Worm (Caenorhabditis elegans) whole organism, L4 larva: ENCODE measurements around the gene nspe-2.

Experiments
- F10B5.3 ChIP-seq: sonication (generic microtip); optimal IDR thresholded peaks from 2 replicates; lab custom pipeline; 2016; ENCODE audit warnings: mild to moderate bottlenecking, missing genetic modification characterization, missing compliant biosample characterization
- F26F4.8 ChIP-seq: fragments of 200-800 bp; sonication (Bioruptor generic); conservative IDR thresholded peaks from 2 replicates; pipeline ENCODE4 v1.3.6; 2022; ENCODE audit warnings: missing genetic modification characterization, missing compliant biosample characterization
- T20F7.1 ChIP-seq: fragments of 200-800 bp; sonication (Bioruptor generic); optimal IDR thresholded peaks from 2 replicates; lab custom pipeline; 2018; ENCODE audit warnings: mild to moderate bottlenecking, missing genetic modification characterization, missing compliant biosample characterization
- T26A8.4 ChIP-seq: fragments of 200-800 bp; sonication (Bioruptor generic); IDR thresholded peaks from 2 replicates; pipeline ENCODE4 v1.3.6; 2022; ENCODE audit warnings: missing genetic modification characterization, missing compliant biosample characterization
- Y105C5A.15 ChIP-seq: fragments of 200-800 bp; sonication (Bioruptor generic); IDR thresholded peaks from 2 replicates; pipeline ENCODE4 v1.3.6; 2022; ENCODE audit warnings: missing genetic modification characterization, missing compliant biosample characterization
- Y48G9A.11 ChIP-seq: fragments of 200-800 bp; sonication (Bioruptor generic); IDR thresholded peaks from 2 replicates; pipeline ENCODE4 v1.3.6; 2022; ENCODE audit warnings: missing genetic modification reagents, missing genetic modification characterization, missing compliant biosample characterization
- Y75B8A.6 ChIP-seq: fragments of 200-800 bp; sonication (Bioruptor generic); IDR thresholded peaks from 2 replicates; pipeline ENCODE4 v1.3.6; 2022; ENCODE audit warnings: missing genetic modification reagents, missing genetic modification characterization, missing compliant biosample characterization
- ZK546.5 ChIP-seq, 2 experiments: sonication (generic microtip); optimal IDR thresholded peaks; 2 replicates each; lab custom pipeline; 2017; ENCODE audit warnings: missing biosample characterization in 2 of 2, missing genetic modification characterization in 2 of 2
- aha-1 ChIP-seq: fragments of 150-350 bp; peaks from one replicate; lab custom pipeline; 2014; ENCODE audit warnings: missing biosample characterization, missing genetic modification characterization
- aly-2 ChIP-seq: sonication (generic microtip); optimal IDR thresholded peaks from 2 replicates; lab custom pipeline; 2018; ENCODE audit warnings: missing biosample characterization, missing genetic modification characterization
- ceh-20 ChIP-seq: fragments of 200-800 bp; sonication (Bioruptor generic); IDR thresholded peaks from 2 replicates; pipeline ENCODE4 v1.3.6; 2022; ENCODE audit warnings: missing genetic modification reagents, missing genetic modification characterization, missing compliant biosample characterization
- ceh-28 ChIP-seq: fragments of 150-350 bp; optimal IDR thresholded peaks from 2 replicates; lab custom pipeline; 2014; ENCODE audit warnings: missing biosample characterization, missing genetic modification reagents, missing genetic modification characterization
- ceh-32 ChIP-seq: sonication (generic microtip); optimal IDR thresholded peaks from 2 replicates; lab custom pipeline; 2016; ENCODE audit warnings: mild to moderate bottlenecking, missing genetic modification characterization, missing compliant biosample characterization; ENCODE audit not compliant: poor library complexity
- cey-2 ChIP-seq: sonication (generic microtip); optimal IDR thresholded peaks from 3 replicates; lab custom pipeline; 2017; ENCODE audit warnings: missing genetic modification characterization, mild to moderate bottlenecking, missing compliant biosample characterization, antibody characterized with exemption, borderline replicate concordance; ENCODE audit not compliant: insufficient read depth
- daf-16 ChIP-seq, 3 experiments: sonication (generic microtip); optimal IDR thresholded peaks; 2 replicates each; lab custom pipeline; 2016 to 2017; ENCODE audit warnings: missing genetic modification characterization in 3 of 3, missing genetic modification reagents in 3 of 3, mild to moderate bottlenecking in 2 of 3, missing compliant biosample characterization in 2 of 3, missing biosample characterization in 1 of 3, moderate library complexity in 1 of 3
- daf-19 ChIP-seq: fragments of 200-800 bp; sonication (Bioruptor generic); conservative IDR thresholded peaks from 2 replicates; pipeline ENCODE4 v1.3.6; 2022; ENCODE audit warnings: missing genetic modification characterization, missing compliant biosample characterization
- daf-8 ChIP-seq: fragments of 200-800 bp; sonication (Bioruptor generic); IDR thresholded peaks from 2 replicates; pipeline ENCODE4 v1.3.6; 2022; ENCODE audit warnings: missing genetic modification characterization, missing compliant biosample characterization
- dpl-1 ChIP-seq: fragments of 150-350 bp; optimal IDR thresholded peaks from 2 replicates; lab custom pipeline; 2014; ENCODE audit warnings: missing biosample characterization, missing genetic modification reagents, missing genetic modification characterization
- duxl-1 ChIP-seq: sonication (generic microtip); optimal IDR thresholded peaks from 2 replicates; lab custom pipeline; 2016; ENCODE audit warnings: mild to moderate bottlenecking, missing genetic modification characterization, moderate library complexity, missing compliant biosample characterization; ENCODE audit not compliant: poor library complexity
- egl-43 ChIP-seq: fragments of 200-800 bp; sonication (Bioruptor generic); IDR thresholded peaks from 2 replicates; pipeline ENCODE4 v1.3.6; 2022; ENCODE audit warnings: missing genetic modification reagents, missing genetic modification characterization, missing compliant biosample characterization
- fkh-10 ChIP-seq: fragments of 150-350 bp; optimal IDR thresholded peaks from 2 replicates; lab custom pipeline; 2014; ENCODE audit warnings: missing biosample characterization, missing genetic modification reagents, missing genetic modification characterization
- gei-8 ChIP-seq: fragments of 200-800 bp; sonication (Bioruptor generic); optimal IDR thresholded peaks from 2 replicates; lab custom pipeline; 2018; ENCODE audit warnings: mild to moderate bottlenecking, missing genetic modification characterization, missing compliant biosample characterization
- hif-1 ChIP-seq, 2 experiments: sonication (generic microtip); optimal IDR thresholded peaks; 2 replicates each; lab custom pipeline; 2016 to 2017; ENCODE audit warnings: missing compliant biosample characterization in 2 of 2, missing genetic modification characterization in 2 of 2, missing genetic modification reagents in 2 of 2, missing genotype in 2 of 2, mild to moderate bottlenecking in 1 of 2
- hmg-1.1 ChIP-seq: fragments of 200-800 bp; sonication (Bioruptor generic); IDR thresholded peaks from 2 replicates; pipeline ENCODE4 v1.3.6; 2022; ENCODE audit warnings: missing genetic modification reagents, missing genetic modification characterization, missing compliant biosample characterization
- jun-1 ChIP-seq: fragments of 150-350 bp; optimal IDR thresholded peaks from 2 replicates; lab custom pipeline; 2014; ENCODE audit warnings: missing biosample characterization, missing genetic modification reagents, missing genetic modification characterization
- lim-7 ChIP-seq: fragments of 200-800 bp; sonication (Bioruptor generic); IDR thresholded peaks from 2 replicates; pipeline ENCODE4 v1.3.6; 2022; ENCODE audit warnings: missing genetic modification characterization, missing compliant biosample characterization
- lin-38 ChIP-seq: fragments of 200-800 bp; sonication (Bioruptor generic); IDR thresholded peaks from 2 replicates; pipeline ENCODE4 v1.3.6; 2022; ENCODE audit warnings: missing genetic modification reagents, missing genetic modification characterization, missing compliant biosample characterization
- lin-39 ChIP-seq: fragments of 150-350 bp; optimal IDR thresholded peaks from 2 replicates; lab custom pipeline; 2014; ENCODE audit warnings: missing biosample characterization, missing genetic modification reagents, missing genetic modification characterization
- mes-2 ChIP-seq: sonication (generic microtip); optimal IDR thresholded peaks from 2 replicates; lab custom pipeline; 2016; ENCODE audit warnings: missing genotype, mild to moderate bottlenecking, missing genetic modification characterization, missing compliant biosample characterization; ENCODE audit not compliant: poor library complexity, severe bottlenecking
- mxl-2 ChIP-seq: fragments of 200-800 bp; sonication (Bioruptor generic); conservative IDR thresholded peaks from 2 replicates; pipeline ENCODE4 v1.3.6; 2022; ENCODE audit warnings: missing genetic modification reagents, missing genetic modification characterization, missing compliant biosample characterization
- nhr-10 ChIP-seq: fragments of 150-350 bp; optimal IDR thresholded peaks from 2 replicates; lab custom pipeline; 2014; ENCODE audit warnings: missing biosample characterization, missing genetic modification characterization
- nhr-102 ChIP-seq: sonication (generic microtip); optimal IDR thresholded peaks from 2 replicates; lab custom pipeline; 2016; ENCODE audit warnings: mild to moderate bottlenecking, missing genetic modification characterization, moderate library complexity, missing compliant biosample characterization
- nhr-111 ChIP-seq: fragments of 200-800 bp; sonication (Bioruptor generic); optimal IDR thresholded peaks from 2 replicates; lab custom pipeline; 2018; ENCODE audit warnings: mild to moderate bottlenecking, missing genetic modification characterization, missing compliant biosample characterization
- nhr-237 ChIP-seq: sonication (generic microtip); optimal IDR thresholded peaks from 2 replicates; lab custom pipeline; 2017; ENCODE audit warnings: missing biosample characterization, missing genetic modification characterization
- nhr-41 ChIP-seq: fragments of 200-800 bp; sonication (Bioruptor generic); IDR thresholded peaks from 2 replicates; pipeline ENCODE4 v1.3.6; 2022; ENCODE audit warnings: missing genetic modification reagents, missing genetic modification characterization, missing compliant biosample characterization
- nhr-48 ChIP-seq: sonication (generic microtip); optimal IDR thresholded peaks from 2 replicates; lab custom pipeline; 2016; ENCODE audit warnings: mild to moderate bottlenecking, missing genetic modification characterization, missing compliant biosample characterization
- nhr-6 ChIP-seq: fragments of 150-350 bp; optimal IDR thresholded peaks from 2 replicates; lab custom pipeline; 2014; ENCODE audit warnings: missing biosample characterization, missing genetic modification characterization
- nhr-76 ChIP-seq: fragments of 150-350 bp; optimal IDR thresholded peaks from 2 replicates; lab custom pipeline; 2014; ENCODE audit warnings: missing biosample characterization, missing genetic modification characterization
- nhr-77 ChIP-seq: fragments of 150-350 bp; optimal IDR thresholded peaks from 2 replicates; lab custom pipeline; 2014; ENCODE audit warnings: missing biosample characterization, missing genetic modification characterization
- pha-4 ChIP-seq, 2 experiments: fragments of 150-350 bp in 1 of 2; fragments of 200-800 bp in 1 of 2; sonication (Bioruptor generic) in 1 of 2; IDR thresholded peaks in 1 of 2; optimal IDR thresholded peaks in 1 of 2; 2 replicates each; pipeline versions ENCODE4 v1.3.6 to Lab custom; 2014 to 2022; ENCODE audit warnings: missing genetic modification characterization in 2 of 2, missing genetic modification reagents in 2 of 2, missing biosample characterization in 1 of 2, missing compliant biosample characterization in 1 of 2
- sdz-12 ChIP-seq: fragments of 200-800 bp; sonication (Bioruptor generic); optimal IDR thresholded peaks from 2 replicates; lab custom pipeline; 2018; ENCODE audit warnings: mild to moderate bottlenecking, missing genetic modification characterization, missing compliant biosample characterization
- set-16 ChIP-seq: fragments of 200-800 bp; sonication (Bioruptor generic); IDR thresholded peaks from 2 replicates; pipeline ENCODE4 v1.3.6; 2022; ENCODE audit warnings: missing genetic modification reagents, missing genetic modification characterization, missing compliant biosample characterization
- snpc-4 ChIP-seq: fragments of 150-350 bp; optimal IDR thresholded peaks from 2 replicates; lab custom pipeline; 2014; ENCODE audit warnings: missing biosample characterization, missing genetic modification characterization
- spr-1 ChIP-seq: sonication (generic microtip); optimal IDR thresholded peaks from 2 replicates; lab custom pipeline; 2016; ENCODE audit warnings: mild to moderate bottlenecking, missing genetic modification characterization, missing compliant biosample characterization
- unc-39 ChIP-seq: sonication (generic microtip); optimal IDR thresholded peaks from 2 replicates; lab custom pipeline; 2017; ENCODE audit warnings: missing biosample characterization, missing genetic modification characterization
- unc-62 ChIP-seq, 3 experiments: fragments of 150-350 bp in 1 of 3; sonication (generic microtip); optimal IDR thresholded peaks in 2 of 3; peaks in 1 of 3; 1 replicate in 1 of 3; 2 replicates in 2 of 3; lab custom pipeline; 2014 to 2017; ENCODE audit warnings: missing biosample characterization in 3 of 3, missing genetic modification characterization in 3 of 3, missing genetic modification reagents in 3 of 3, missing genotype in 1 of 3
- vab-7 ChIP-seq: fragments of 200-800 bp; sonication (Bioruptor generic); IDR thresholded peaks from 2 replicates; pipeline ENCODE4 v1.3.6; 2022; ENCODE audit warnings: missing genetic modification reagents, missing genetic modification characterization, missing compliant biosample characterization
- zip-2 ChIP-seq: fragments of 150-350 bp; optimal IDR thresholded peaks from 2 replicates; lab custom pipeline; 2014; ENCODE audit warnings: missing biosample characterization, missing genetic modification characterization
- ztf-11 ChIP-seq: fragments of 150-350 bp; optimal IDR thresholded peaks from 2 replicates; lab custom pipeline; 2014; ENCODE audit warnings: missing biosample characterization, missing genetic modification characterization
- ztf-7 ChIP-seq: fragments of 150-350 bp; optimal IDR thresholded peaks from 2 replicates; lab custom pipeline; 2014; ENCODE audit warnings: missing biosample characterization, missing genetic modification characterization

The nspe-2 gene

DNA sequence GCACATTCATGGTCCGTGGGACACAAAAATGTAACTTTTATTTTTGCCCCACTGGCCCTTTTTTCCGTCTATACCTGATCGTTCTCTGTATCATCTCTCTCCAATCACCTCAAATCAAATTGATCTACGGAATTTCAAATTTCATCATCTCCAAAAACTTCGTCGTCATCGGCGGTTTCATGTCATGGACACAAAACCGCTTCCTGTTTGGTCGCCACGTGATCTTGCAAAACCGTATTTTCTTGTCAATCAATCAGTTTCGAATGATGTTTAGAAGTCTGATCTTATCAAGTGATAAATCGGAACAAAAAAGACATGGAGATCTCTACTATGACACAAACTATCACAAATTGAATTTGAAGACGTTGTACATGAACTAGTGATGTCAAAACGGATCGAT, 6.5 kb upstream of the nspe-2 start:
- TF ChIP-seq zip-2 (tag; lab: Kevin White, UChicago) (no peak), unc-62 (GFP tag; optimal IDR thresholded peaks at IDR 0.05 in 1 of 2; lab: Kevin White, UChicago) (peak in 1 of 2 experiments; percentile 97), unc-62 (tag; optimal IDR thresholded peaks at IDR 0.05; lab: Kevin White, UChicago) (no peak), T20F7.1 (GFP tag; lab: Kevin White, UChicago) (no peak), ceh-28 (tag; lab: Kevin White, UChicago) (no peak), ZK546.5 (tag; optimal IDR thresholded peaks at IDR 0.05; lab: Kevin White, UChicago) (no peak), nhr-6 (tag; lab: Kevin White, UChicago) (no peak), jun-1 (tag; lab: Kevin White, UChicago) (no peak), lin-39 (no peak), aha-1 (tag; lab: Kevin White, UChicago) (peak; percentile 66), ztf-7 (no peak), F10B5.3 (tag; lab: Kevin White, UChicago) (no peak), nhr-76 (peak; percentile 41), snpc-4 (no peak), aly-2 (tag; lab: Kevin White, UChicago) (no peak), daf-16 (GFP tag; optimal IDR thresholded peaks at IDR 0.05; lab: Kevin White, UChicago) (no peak), daf-16 (tag; optimal IDR thresholded peaks at IDR 0.05; lab: Kevin White, UChicago) (no peak), duxl-1 (tag; lab: Kevin White, UChicago) (no peak), pha-4 (GFP tag; IDR thresholded peaks at IDR 0.05; lab: Robert Waterston, UW) (no peak), pha-4 (tag; optimal IDR thresholded peaks at IDR 0.05; lab: Kevin White, UChicago) (no peak), ztf-11 (tag; lab: Kevin White, UChicago) (no peak), daf-19 (GFP tag; lab: Robert Waterston, UW) (no peak), nhr-102 (tag; lab: Kevin White, UChicago) (no peak), nhr-41 (GFP tag; lab: Robert Waterston, UW) (no peak), dpl-1 (GFP tag; lab: Kevin White, UChicago) (no peak), unc-39 (no peak), mxl-2 (GFP tag; lab: Robert Waterston, UW) (no peak), F26F4.8 (GFP tag; lab: Robert Waterston, UW) (no peak), Y75B8A.6 (GFP tag; lab: Robert Waterston, UW) (no peak), T26A8.4 (GFP tag; lab: Robert Waterston, UW) (no peak), nhr-48 (tag; lab: Kevin White, UChicago) (peak; percentile 70), set-16 (GFP tag; lab: Robert Waterston, UW) (no peak), Y48G9A.11 (GFP tag; lab: Robert Waterston, UW) (no peak), nhr-111 (no peak), gei-8 (GFP tag; lab: Kevin White, UChicago) (no peak), hmg-1.1 (no peak), nhr-237 (tag; lab: Kevin White, UChicago) (no peak), lin-38 (GFP tag; lab: Robert Waterston, UW) (no peak), lim-7 (GFP tag; lab: Robert Waterston, UW) (no peak), ceh-32 (tag; lab: Kevin White, UChicago) (no peak), ceh-20 (GFP tag; lab: Robert Waterston, UW) (0 out of 2 replicates have a peak, but pooled peaks have one; percentile 19), Y105C5A.15 (GFP tag; lab: Robert Waterston, UW) (no peak), cey-2 (peak; percentile 79), fkh-10 (GFP tag; lab: Kevin White, UChicago) (no peak), vab-7 (GFP tag; lab: Robert Waterston, UW) (no peak), hif-1 (tag; optimal IDR thresholded peaks at IDR 0.05; lab: Kevin White, UChicago) (peak in 1 of 2 experiments; percentile 86), nhr-10 (peak; percentile 10), daf-8 (GFP tag; lab: Robert Waterston, UW) (no peak), mes-2 (tag; lab: Kevin White, UChicago) (no peak), egl-43 (GFP tag; lab: Robert Waterston, UW) (no peak), spr-1 (tag; lab: Kevin White, UChicago) (no peak), sdz-12 (GFP tag; lab: Kevin White, UChicago) (no peak), nhr-77 (no peak)
